Fruit fly (Drosophila melanogaster) whole organism, embryonic: ENCODE data around the gene St2.

Experiments used
- Abd-B ChIP-seq: fragments of 200-800 bp; sonication (Bioruptor generic); optimal IDR thresholded peaks from 2 replicates; lab custom pipeline; 2018; ENCODE audit warnings: missing biosample characterization, mild to moderate bottlenecking, missing genetic modification characterization, moderate library complexity
- Antp ChIP-seq: fragments of 200-800 bp; sonication (Bioruptor generic); optimal IDR thresholded peaks from 3 replicates; lab custom pipeline; 2016; ENCODE audit warnings: missing biosample characterization, missing genetic modification characterization
- Atf6 ChIP-seq: fragments of 200-800 bp; sonication (Bioruptor generic); IDR thresholded peaks from 2 replicates; pipeline ENCODE4 v1.3.6; 2022; ENCODE audit warnings: missing biosample characterization, missing genetic modification characterization
- Bdp1 ChIP-seq: fragments of 200-800 bp; sonication (Bioruptor generic); optimal IDR thresholded peaks from 3 replicates; lab custom pipeline; 2016; ENCODE audit warnings: missing biosample characterization, missing genetic modification characterization
- CG10565 ChIP-seq: fragments of 200-800 bp; sonication (Bioruptor generic); optimal IDR thresholded peaks from 3 replicates; lab custom pipeline; 2016; ENCODE audit warnings: missing biosample characterization, mild to moderate bottlenecking, missing genetic modification characterization
- CG10979 ChIP-seq: fragments of 200-800 bp; sonication (Bioruptor generic); optimal IDR thresholded peaks from 2 replicates; lab custom pipeline; 2018; ENCODE audit warnings: missing biosample characterization, mild to moderate bottlenecking, missing genetic modification characterization, moderate library complexity
- CG11247 ChIP-seq: fragments of 200-800 bp; sonication (Bioruptor generic); IDR thresholded peaks from 2 replicates; pipeline ENCODE4 v1.3.6; 2022; ENCODE audit warnings: missing biosample characterization, missing genetic modification characterization
- CG11696 ChIP-seq: fragments of 200-800 bp; sonication (Bioruptor generic); IDR thresholded peaks from 2 replicates; pipeline ENCODE4 v1.3.6; 2022; ENCODE audit warnings: missing biosample characterization, missing genetic modification characterization
- CG12071 ChIP-seq: fragments of 200-800 bp; sonication (Bioruptor generic); optimal IDR thresholded peaks from 3 replicates; lab custom pipeline; 2018; ENCODE audit warnings: missing biosample characterization, mild to moderate bottlenecking, missing genetic modification characterization
- CG12299 ChIP-seq: fragments of 200-800 bp; sonication (Bioruptor generic); optimal IDR thresholded peaks from 2 replicates; lab custom pipeline; 2018; ENCODE audit warnings: missing biosample characterization, mild to moderate bottlenecking, missing genetic modification characterization
- CG16813 ChIP-seq: fragments of 200-800 bp; sonication (Bioruptor generic); IDR thresholded peaks from 3 replicates; pipeline ENCODE4 v1.3.6; 2022; ENCODE audit warnings: missing biosample characterization, missing genetic modification characterization; ENCODE audit not compliant: partially characterized antibody
- CG16815 ChIP-seq: fragments of 200-800 bp; sonication (Bioruptor generic); optimal IDR thresholded peaks from 3 replicates; lab custom pipeline; 2017; ENCODE audit warnings: missing biosample characterization, mild to moderate bottlenecking, missing genetic modification characterization
- CG17385 ChIP-seq: fragments of 200-800 bp; sonication (Bioruptor generic); optimal IDR thresholded peaks from 3 replicates; lab custom pipeline; 2018; ENCODE audit warnings: missing biosample characterization, mild to moderate bottlenecking, missing genetic modification characterization
- CG18011 ChIP-seq: fragments of 200-800 bp; sonication (Bioruptor generic); optimal IDR thresholded peaks from 2 replicates; lab custom pipeline; 2017; ENCODE audit warnings: missing biosample characterization, missing genetic modification characterization, mild to moderate bottlenecking, moderate library complexity, missing genotype
- CG1832 ChIP-seq: fragments of 200-800 bp; sonication (Bioruptor generic); optimal IDR thresholded peaks from 2 replicates; lab custom pipeline; 2017; ENCODE audit warnings: missing biosample characterization, mild to moderate bottlenecking, missing genetic modification characterization, inconsistent platforms
- CG18619 ChIP-seq: fragments of 200-800 bp; sonication (Bioruptor generic); optimal IDR thresholded peaks from 3 replicates; lab custom pipeline; 2017; ENCODE audit warnings: missing biosample characterization, mild to moderate bottlenecking, missing genetic modification characterization
- CG2129 ChIP-seq: fragments of 200-800 bp; sonication (Bioruptor generic); IDR thresholded peaks from 2 replicates; pipeline ENCODE4 v1.3.6; 2022; ENCODE audit warnings: missing biosample characterization, missing genetic modification characterization; ENCODE audit not compliant: partially characterized antibody
- CG4707 ChIP-seq: fragments of 200-800 bp; sonication (Bioruptor generic); optimal IDR thresholded peaks from 2 replicates; lab custom pipeline; 2018; ENCODE audit warnings: missing biosample characterization, mild to moderate bottlenecking, missing genetic modification characterization, moderate library complexity
- CG6765 ChIP-seq: fragments of 200-800 bp; sonication (Bioruptor generic); optimal IDR thresholded peaks from 3 replicates; lab custom pipeline; 2017; ENCODE audit warnings: missing biosample characterization, mild to moderate bottlenecking, missing genetic modification characterization
- CG8765 ChIP-seq: fragments of 200-800 bp; sonication (Bioruptor generic); IDR thresholded peaks from 2 replicates; pipeline ENCODE4 v1.3.6; 2022; ENCODE audit warnings: missing biosample characterization, missing genetic modification characterization
- CG9876 ChIP-seq: fragments of 200-800 bp; sonication (Bioruptor generic); optimal IDR thresholded peaks from 2 replicates; lab custom pipeline; 2016; ENCODE audit warnings: missing biosample characterization, missing genetic modification characterization
- Dip3 ChIP-seq: fragments of 200-800 bp; sonication (Bioruptor generic); optimal IDR thresholded peaks from 3 replicates; lab custom pipeline; 2016; ENCODE audit warnings: missing biosample characterization, missing genetic modification characterization
- Doc3 ChIP-seq: fragments of 200-800 bp; sonication (Bioruptor generic); IDR thresholded peaks from 3 replicates; pipeline ENCODE4 v1.3.6; 2022; ENCODE audit warnings: missing biosample characterization, missing genetic modification characterization; ENCODE audit not compliant: partially characterized antibody
- Eip74EF ChIP-seq, 2 experiments: fragments of 200-800 bp in 1 of 2; fragments of >200 bp in 1 of 2; sonication (Bioruptor generic) in 1 of 2; optimal IDR thresholded peaks; 2 replicates each; lab custom pipeline; 2017 to 2019; ENCODE audit warnings: missing biosample characterization in 2 of 2, missing genetic modification characterization in 2 of 2, mild to moderate bottlenecking in 1 of 2, moderate library complexity in 1 of 2
- H15 ChIP-seq: fragments of 200-800 bp; sonication (Bioruptor generic); IDR thresholded peaks from 3 replicates; pipeline ENCODE4 v1.3.6; 2022; ENCODE audit warnings: missing biosample characterization, missing genetic modification characterization
- HLHmδ ChIP-seq: fragments of 200-800 bp; sonication (Bioruptor generic); optimal IDR thresholded peaks from 2 replicates; lab custom pipeline; 2018; ENCODE audit warnings: missing biosample characterization, mild to moderate bottlenecking, missing genetic modification characterization, moderate library complexity
- HmgZ ChIP-seq: fragments of 200-800 bp; sonication (Bioruptor generic); optimal IDR thresholded peaks from 2 replicates; lab custom pipeline; 2018; ENCODE audit warnings: missing biosample characterization, mild to moderate bottlenecking, missing genetic modification characterization
- Med ChIP-seq: fragments of 200-800 bp; sonication (Bioruptor generic); peaks from one replicate; lab custom pipeline; 2016; ENCODE audit warnings: missing biosample characterization, missing genetic modification characterization, mild to moderate bottlenecking, inconsistent platforms, moderate library complexity
- NC2α ChIP-seq: fragments of 200-800 bp; sonication (Bioruptor generic); optimal IDR thresholded peaks from 2 replicates; lab custom pipeline; 2016; ENCODE audit warnings: missing biosample characterization, missing genetic modification characterization
- NK7.1 ChIP-seq: fragments of 200-800 bp; sonication (Bioruptor generic); optimal IDR thresholded peaks from 3 replicates; lab custom pipeline; 2016; ENCODE audit warnings: missing biosample characterization, missing genetic modification characterization
- Nf-YC ChIP-seq: fragments of 200-800 bp; optimal IDR thresholded peaks from 3 replicates; lab custom pipeline; 2019; ENCODE audit warnings: missing biosample characterization, mild to moderate bottlenecking, missing genetic modification characterization, moderate library complexity
- Opbp ChIP-seq: fragments of 200-800 bp; sonication (Bioruptor generic); IDR thresholded peaks from 3 replicates; pipeline ENCODE4 v1.3.6; 2022; ENCODE audit warnings: missing biosample characterization, missing genetic modification characterization; ENCODE audit not compliant: partially characterized antibody
- Trl ChIP-seq, 3 experiments: fragments of >200 bp in 2 of 3; fragments of 200-800 bp in 1 of 3; sonication (Bioruptor generic) in 1 of 3; optimal IDR thresholded peaks; 2 replicates in 1 of 3; 3 replicates in 2 of 3; lab custom pipeline; 2016 to 2017; ENCODE audit warnings: missing biosample characterization in 1 of 3, missing genetic modification characterization in 1 of 3
- Xbp1 ChIP-seq: fragments of 200-800 bp; sonication (Bioruptor generic); optimal IDR thresholded peaks from 3 replicates; lab custom pipeline; 2016; ENCODE audit warnings: missing biosample characterization, mild to moderate bottlenecking, missing genetic modification characterization
- dysf ChIP-seq: fragments of 200-800 bp; sonication (Bioruptor generic); IDR thresholded peaks from 3 replicates; pipeline ENCODE4 v1.3.6; 2022; ENCODE audit warnings: missing biosample characterization, missing genetic modification characterization
- her ChIP-seq: fragments of 200-800 bp; sonication (Bioruptor generic); optimal IDR thresholded peaks from 2 replicates; lab custom pipeline; 2016; ENCODE audit warnings: missing biosample characterization, missing genetic modification characterization
- hth ChIP-seq: fragments of >200 bp; optimal IDR thresholded peaks from 2 replicates; lab custom pipeline; 2017; ENCODE audit warnings: inconsistent platforms
- insv ChIP-seq, 2 experiments: fragments of 200-800 bp; sonication (Bioruptor generic); optimal IDR thresholded peaks; 3 replicates each; lab custom pipeline; 2016 to 2018; ENCODE audit warnings: missing biosample characterization in 2 of 2, missing genetic modification characterization in 2 of 2
- lab ChIP-seq: fragments of 200-800 bp; sonication (Bioruptor generic); optimal IDR thresholded peaks from 3 replicates; lab custom pipeline; 2017; ENCODE audit warnings: missing biosample characterization, missing genetic modification characterization, mild to moderate bottlenecking, moderate library complexity, missing genetic modification reagents
- lola ChIP-seq, 3 experiments: fragments of >200 bp in 2 of 3; fragments of 200-800 bp in 1 of 3; sonication (Bioruptor generic) in 1 of 3; optimal IDR thresholded peaks; 2 replicates each; lab custom pipeline; 2017 to 2019; ENCODE audit warnings: missing biosample characterization in 3 of 3, missing genetic modification characterization in 3 of 3, mild to moderate bottlenecking in 1 of 3, moderate library complexity in 1 of 3
- mam ChIP-seq: fragments of 200-800 bp; sonication (Bioruptor generic); optimal IDR thresholded peaks from 3 replicates; lab custom pipeline; 2016; ENCODE audit warnings: missing biosample characterization, missing genetic modification characterization
- onecut ChIP-seq: fragments of 200-800 bp; sonication (Bioruptor generic); IDR thresholded peaks from 2 replicates; pipeline ENCODE4 v1.3.6; 2022; ENCODE audit warnings: missing biosample characterization, missing genetic modification characterization
- phol ChIP-seq: fragments of 200-800 bp; sonication (Bioruptor generic); optimal IDR thresholded peaks from 3 replicates; lab custom pipeline; 2018; ENCODE audit warnings: missing biosample characterization, mild to moderate bottlenecking, missing genetic modification characterization, moderate library complexity
- sd ChIP-seq: fragments of 200-800 bp; sonication (Bioruptor generic); optimal IDR thresholded peaks from 3 replicates; lab custom pipeline; 2018; ENCODE audit warnings: missing biosample characterization, mild to moderate bottlenecking, missing genetic modification characterization, moderate library complexity
- slp2 ChIP-seq: fragments of 200-800 bp; sonication (Bioruptor generic); optimal IDR thresholded peaks from 2 replicates; lab custom pipeline; 2016; ENCODE audit warnings: missing biosample characterization, missing genetic modification characterization
- tio ChIP-seq: fragments of 200-800 bp; sonication (Bioruptor generic); optimal IDR thresholded peaks from 2 replicates; lab custom pipeline; 2017; ENCODE audit warnings: missing biosample characterization, missing genetic modification characterization, inconsistent platforms
- trem ChIP-seq: fragments of 200-800 bp; optimal IDR thresholded peaks from 3 replicates; lab custom pipeline; 2019; ENCODE audit warnings: missing biosample characterization, mild to moderate bottlenecking, missing genetic modification characterization, moderate library complexity
- ttk ChIP-seq: fragments of 200-800 bp; sonication (Bioruptor generic); IDR thresholded peaks from 2 replicates; pipeline ENCODE4 v2.1.2; 2022; ENCODE audit warnings: missing biosample characterization, missing genetic modification characterization
- vvl ChIP-seq: fragments of 200-800 bp; sonication (Bioruptor generic); IDR thresholded peaks from 2 replicates; pipeline ENCODE4 v1.3.6; 2022; ENCODE audit warnings: missing biosample characterization, missing genetic modification characterization

Gene St2

dm6 chr3R:9236070-9236492 is 15.6 kb upstream of the St2 start (continued):
- TF ChIP-seq Trl (optimal IDR thresholded peaks at IDR 0.05; lab: Kevin White, UChicago) (peak; percentile 29 to 84), Trl (GFP tag; optimal IDR thresholded peaks at IDR 0.05; lab: Kevin White, UChicago) (no peak), sd (tag; lab: Kevin White, UChicago) (no peak), CG17385 (peak; percentile 88), CG10979 (tag; lab: Kevin White, UChicago) (no peak), CG6765 (GFP tag; lab: Kevin White, UChicago) (no peak), Doc3 (GFP tag; lab: Robert Waterston, UW) (no peak), onecut (GFP tag; lab: Robert Waterston, UW) (0 out of 2 replicates have a peak, but pooled peaks have one; percentile 2), CG4707 (GFP tag; lab: Kevin White, UChicago) (no peak), NK7.1 (no peak), Dip3 (GFP tag; lab: Kevin White, UChicago) (no peak), Nf-YC (tag; lab: Kevin White, UChicago) (no peak), phol (tag; lab: Kevin White, UChicago) (peak; percentile 3), Med (peak; percentile 72), Eip74EF (GFP tag; optimal IDR thresholded peaks at IDR 0.05; lab: Kevin White, UChicago) (no peak), CG9876 (no peak), Xbp1 (GFP tag; lab: Kevin White, UChicago) (no peak), CG18619 (GFP tag; lab: Kevin White, UChicago) (no peak), CG2129 (GFP tag; lab: Robert Waterston, UW) (no peak), insv (GFP tag; optimal IDR thresholded peaks at IDR 0.05; lab: Kevin White, UChicago) (peak in 1 of 2 experiments; percentile 77), Opbp (no peak), CG18011 (GFP tag; lab: Kevin White, UChicago) (no peak), ttk (GFP tag; lab: Robert Waterston, UW) (no peak), Abd-B (GFP tag; lab: Kevin White, UChicago) (no peak), Atf6 (GFP tag; lab: Robert Waterston, UW) (no peak), CG1832 (GFP tag; lab: Kevin White, UChicago) (peak; percentile 36), tio (GFP tag; lab: Kevin White, UChicago) (no peak)

dm6 chr3R:9236883-9237267 is 14.8 kb upstream of the St2 start:
- TF ChIP-seq trem (tag; lab: Kevin White, UChicago) (peak; percentile 31), HmgZ (tag; lab: Kevin White, UChicago) (no peak), slp2 (no peak), CG12071 (GFP tag; lab: Kevin White, UChicago) (peak; percentile 4), CG11696 (no peak), CG10565 (GFP tag; lab: Kevin White, UChicago) (no peak), Bdp1 (GFP tag; lab: Kevin White, UChicago) (peak; percentile 15), NC2α (GFP tag; lab: Kevin White, UChicago) (no peak), HLHmδ (peak; percentile 23), CG16815 (GFP tag; lab: Kevin White, UChicago) (no peak), mam (GFP tag; lab: Kevin White, UChicago) (no peak), H15 (no peak), CG8765 (GFP tag; lab: Robert Waterston, UW) (no peak), CG16813 (GFP tag; lab: Robert Waterston, UW) (no peak), lola (GFP tag; optimal IDR thresholded peaks at IDR 0.05; lab: Kevin White, UChicago) (no peak), Trl (optimal IDR thresholded peaks at IDR 0.05; lab: Kevin White, UChicago) (peak; percentile 99 to 100), Trl (GFP tag; optimal IDR thresholded peaks at IDR 0.05; lab: Kevin White, UChicago) (peak; percentile 65), CG12299 (no peak), CG10979 (tag; lab: Kevin White, UChicago) (no peak), lab (GFP tag; lab: Kevin White, UChicago) (peak; percentile 60), phol (tag; lab: Kevin White, UChicago) (no peak), hth (lab: Kevin White, UChicago) (no peak), vvl (GFP tag; lab: Robert Waterston, UW) (peak; percentile 45; the same call in 1 of the 2 replicates), dysf (GFP tag; lab: Robert Waterston, UW) (peak; percentile 16; the same call in 1 of the 3 replicates), CG17385 (no peak), Antp (GFP tag; lab: Kevin White, UChicago) (no peak), CG11247 (GFP tag; lab: Robert Waterston, UW) (no peak), her (GFP tag; lab: Kevin White, UChicago) (no peak)
